Worm (Caenorhabditis elegans): Measurements from ENCODE around the gene aass-1.

DNA sequence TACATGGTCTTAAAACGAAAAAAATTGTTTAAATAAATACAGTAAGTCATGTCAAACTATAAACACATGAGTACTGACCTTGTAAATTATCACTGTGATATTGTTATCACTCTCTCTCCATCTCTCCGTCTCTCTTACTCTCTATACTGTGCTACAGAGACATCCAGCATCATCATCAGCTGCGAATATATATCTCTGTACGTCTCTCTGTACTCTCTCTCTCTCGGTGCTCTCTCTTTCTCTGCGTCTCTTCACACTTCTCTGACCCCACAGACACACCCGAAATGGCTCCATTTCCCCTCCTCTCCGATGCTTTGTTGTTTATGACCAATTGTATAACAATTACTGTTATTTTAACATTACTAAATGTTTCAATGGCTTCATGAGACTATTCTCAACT, 34.4 kb upstream of the aass-1 start:
- TF ChIP-seq nhr-237 (tag; optimal IDR thresholded peaks at IDR 0.05): no peak
- TF ChIP-seq zag-1 (tag; optimal IDR thresholded peaks at IDR 0.05): no peak

Measured in whole organism, L2 larva.